Fruit fly (Drosophila melanogaster): ENCODE data around the gene Gbeta5.

- TF ChIP-seq chif (GFP tag; optimal IDR thresholded peaks at IDR 0.05) (peak in 1 of 2 experiments; percentile 13), gce (GFP tag; IDR thresholded peaks at IDR 0.05) (no peak), Ravus (GFP tag; IDR thresholded peaks at IDR 0.05) (no peak), CG6854 (GFP tag; optimal IDR thresholded peaks at IDR 0.05) (no peak), org-1 (GFP tag; optimal IDR thresholded peaks at IDR 0.05) (no peak), BtbVII (GFP tag; optimal IDR thresholded peaks at IDR 0.05) (no peak), kay (GFP tag; optimal IDR thresholded peaks at IDR 0.05) (peak; percentile 39), al (GFP tag; IDR thresholded peaks at IDR 0.05) (no peak; the same call in 1 of the 2 replicates), CG13296 (GFP tag; optimal IDR thresholded peaks at IDR 0.05) (peak; percentile 61), dysf (GFP tag; IDR thresholded peaks at IDR 0.05) (peak; percentile 37; the same call in 2 of the 3 replicates), gfzf (GFP tag; optimal IDR thresholded peaks at IDR 0.05) (no peak), CG1602 (GFP tag; optimal IDR thresholded peaks at IDR 0.05) (peak; percentile 47), danr (GFP tag; IDR thresholded peaks at IDR 0.05) (no peak)
Observed at dm6 chrX:8131693-8132313, 20.3 kb downstream of the Gbeta5 start, which contains the start of gene CG10958.

Measured in whole organism, embryonic.